Fruit fly (Drosophila melanogaster) whole organism, embryonic: ENCODE results near the gene CG14535.
A peak's percentile ranks its signal among the peaks of the same experiment; 100 is the strongest.

Experiments
- CG10431 ChIP-seq: fragments of 200-800 bp; sonication (Bioruptor generic); optimal IDR thresholded peaks from 3 replicates; lab custom pipeline; 2018; ENCODE audit warnings: missing biosample characterization, mild to moderate bottlenecking, missing genetic modification characterization
- CG10959 ChIP-seq: fragments of 200-800 bp; sonication (Bioruptor generic); IDR thresholded peaks from 2 replicates; pipeline ENCODE4 v1.3.6; 2022; ENCODE audit warnings: missing biosample characterization, missing genetic modification characterization
- CG13624 ChIP-seq: fragments of 200-800 bp; sonication (Bioruptor generic); optimal IDR thresholded peaks from 2 replicates; lab custom pipeline; 2016; ENCODE audit warnings: missing biosample characterization, missing genetic modification characterization
- CG14050 ChIP-seq: fragments of 200-800 bp; sonication (Bioruptor generic); IDR thresholded peaks from 3 replicates; pipeline ENCODE4 v1.3.6; 2022; ENCODE audit warnings: missing biosample characterization, missing genetic modification characterization
- CG14710 ChIP-seq: fragments of 200-800 bp; sonication (Bioruptor generic); optimal IDR thresholded peaks from 3 replicates; lab custom pipeline; 2019; ENCODE audit warnings: missing biosample characterization, mild to moderate bottlenecking, missing genetic modification characterization, moderate library complexity
- CG17186 ChIP-seq: fragments of 200-800 bp; sonication (Bioruptor generic); optimal IDR thresholded peaks from 3 replicates; lab custom pipeline; 2017; ENCODE audit warnings: missing biosample characterization, missing genetic modification reagents, missing genetic modification characterization
- CG2116 ChIP-seq: fragments of 200-800 bp; sonication (Bioruptor generic); optimal IDR thresholded peaks from 3 replicates; lab custom pipeline; 2018; ENCODE audit warnings: missing biosample characterization, mild to moderate bottlenecking, missing genetic modification characterization
- CG31441 ChIP-seq: fragments of 200-800 bp; sonication (Bioruptor generic); IDR thresholded peaks from 2 replicates; pipeline ENCODE4 v1.3.6; 2022; ENCODE audit warnings: missing biosample characterization, missing genetic modification characterization
- CG3281 ChIP-seq: fragments of 200-800 bp; sonication (Bioruptor generic); optimal IDR thresholded peaks from 3 replicates; lab custom pipeline; 2017; ENCODE audit warnings: missing biosample characterization, mild to moderate bottlenecking, missing genetic modification characterization
- CG34224 ChIP-seq: fragments of 200-800 bp; sonication (Bioruptor generic); IDR thresholded peaks from 3 replicates; pipeline ENCODE4 v1.3.6; 2022; ENCODE audit warnings: missing biosample characterization, missing genetic modification characterization; ENCODE audit not compliant: partially characterized antibody
- CG6765 ChIP-seq: fragments of 200-800 bp; sonication (Bioruptor generic); optimal IDR thresholded peaks from 3 replicates; lab custom pipeline; 2017; ENCODE audit warnings: missing biosample characterization, mild to moderate bottlenecking, missing genetic modification characterization
- CG6791 ChIP-seq: fragments of 200-800 bp; sonication (Bioruptor generic); IDR thresholded peaks from 3 replicates; pipeline ENCODE4 v1.3.6; 2022; ENCODE audit warnings: missing biosample characterization, missing genetic modification characterization; ENCODE audit not compliant: partially characterized antibody
- CG7963 ChIP-seq: fragments of 200-800 bp; sonication (Bioruptor generic); IDR thresholded peaks from 3 replicates; pipeline ENCODE4 v1.3.6; 2022; ENCODE audit warnings: missing biosample characterization, missing genetic modification characterization; ENCODE audit not compliant: partially characterized antibody
- CG8944 ChIP-seq: fragments of 200-800 bp; sonication (Bioruptor generic); optimal IDR thresholded peaks from 3 replicates; lab custom pipeline; 2016; ENCODE audit warnings: missing biosample characterization, missing genetic modification characterization
- CG9727 ChIP-seq: fragments of 200-800 bp; sonication (Bioruptor generic); optimal IDR thresholded peaks from 3 replicates; lab custom pipeline; 2017; ENCODE audit warnings: missing biosample characterization, mild to moderate bottlenecking, missing genetic modification characterization
- D19A ChIP-seq: fragments of 200-800 bp; optimal IDR thresholded peaks from 3 replicates; lab custom pipeline; 2019; ENCODE audit warnings: missing biosample characterization, mild to moderate bottlenecking, missing genetic modification characterization, moderate library complexity
- Dll ChIP-seq: fragments of 200-800 bp; sonication (Bioruptor generic); IDR thresholded peaks from 4 replicates; pipeline ENCODE4 v1.3.6; 2022; ENCODE audit warnings: missing biosample characterization, missing genetic modification characterization; ENCODE audit not compliant: partially characterized antibody
- Dref ChIP-seq: fragments of 200-800 bp; sonication (Bioruptor generic); IDR thresholded peaks from 2 replicates; pipeline ENCODE4 v1.3.6; 2022; ENCODE audit warnings: missing biosample characterization, missing genetic modification characterization
- Drgx ChIP-seq: fragments of 200-800 bp; sonication (Bioruptor generic); IDR thresholded peaks from 2 replicates; pipeline ENCODE4 v1.3.6; 2022; ENCODE audit warnings: missing biosample characterization, missing genetic modification characterization
- Fer1 ChIP-seq: fragments of 200-800 bp; sonication (Bioruptor generic); optimal IDR thresholded peaks from 2 replicates; lab custom pipeline; 2017; ENCODE audit warnings: missing biosample characterization, mild to moderate bottlenecking, missing genetic modification characterization
- Lim3 ChIP-seq: fragments of 200-800 bp; sonication (Bioruptor generic); IDR thresholded peaks from 2 replicates; pipeline ENCODE4 v1.3.6; 2022; ENCODE audit warnings: missing biosample characterization, missing genetic modification characterization
- MBD-R2 ChIP-seq: fragments of 200-800 bp; sonication (Bioruptor generic); IDR thresholded peaks from 2 replicates; pipeline ENCODE4 v1.3.6; 2022; ENCODE audit warnings: missing biosample characterization, missing genetic modification characterization
- Meics ChIP-seq: fragments of 200-800 bp; sonication (Bioruptor generic); optimal IDR thresholded peaks from 2 replicates; lab custom pipeline; 2017; ENCODE audit warnings: missing biosample characterization, mild to moderate bottlenecking, missing genetic modification characterization
- Mrtf ChIP-seq: fragments of 200-800 bp; sonication (Bioruptor generic); IDR thresholded peaks from 3 replicates; pipeline ENCODE4 v1.3.6; 2022; ENCODE audit warnings: missing biosample characterization, missing genetic modification characterization
- NFAT ChIP-seq: fragments of 200-800 bp; sonication (Bioruptor generic); IDR thresholded peaks from 2 replicates; pipeline ENCODE4 v1.3.6; 2022; ENCODE audit warnings: missing biosample characterization, missing genetic modification characterization
- Nf-YC ChIP-seq: fragments of 200-800 bp; optimal IDR thresholded peaks from 3 replicates; lab custom pipeline; 2019; ENCODE audit warnings: missing biosample characterization, mild to moderate bottlenecking, missing genetic modification characterization, moderate library complexity
- Scr ChIP-seq: fragments of 200-800 bp; sonication (Bioruptor generic); IDR thresholded peaks from 2 replicates; pipeline ENCODE4 v1.3.6; 2022; ENCODE audit warnings: missing biosample characterization, missing genetic modification characterization; ENCODE audit not compliant: partially characterized antibody
- abd-A ChIP-seq: fragments of 200-800 bp; sonication (Bioruptor generic); optimal IDR thresholded peaks from 3 replicates; lab custom pipeline; 2019; ENCODE audit warnings: missing biosample characterization, mild to moderate bottlenecking, missing genetic modification characterization, moderate library complexity
- btn ChIP-seq: fragments of 200-800 bp; sonication (Bioruptor generic); optimal IDR thresholded peaks from 2 replicates; lab custom pipeline; 2016; ENCODE audit warnings: missing biosample characterization, missing genetic modification characterization
- chm ChIP-seq: fragments of 200-800 bp; sonication (Bioruptor generic); IDR thresholded peaks from 2 replicates; pipeline ENCODE4 v1.3.6; 2022; ENCODE audit warnings: missing biosample characterization, missing genetic modification characterization
- croc ChIP-seq: fragments of 200-800 bp; sonication (Bioruptor generic); conservative IDR thresholded peaks from 3 replicates; pipeline ENCODE4 v1.3.6; 2022; ENCODE audit warnings: missing biosample characterization, missing genetic modification characterization
- dati ChIP-seq: fragments of 200-800 bp; sonication (Bioruptor generic); IDR thresholded peaks from 2 replicates; pipeline ENCODE4 v1.3.6; 2022; ENCODE audit warnings: missing biosample characterization, missing genetic modification characterization
- disco-r ChIP-seq: fragments of 200-800 bp; sonication (Bioruptor generic); optimal IDR thresholded peaks from 2 replicates; lab custom pipeline; 2016; ENCODE audit warnings: missing biosample characterization, missing genetic modification characterization
- eyg ChIP-seq: fragments of 200-800 bp; sonication (Bioruptor generic); optimal IDR thresholded peaks from 3 replicates; lab custom pipeline; 2016; ENCODE audit warnings: missing biosample characterization, missing genetic modification characterization
- fd102C ChIP-seq: fragments of 200-800 bp; sonication (Bioruptor generic); optimal IDR thresholded peaks from 2 replicates; lab custom pipeline; 2018; ENCODE audit warnings: missing biosample characterization, mild to moderate bottlenecking, missing genetic modification characterization, moderate library complexity
- gfzf ChIP-seq: fragments of 200-800 bp; sonication (Bioruptor generic); optimal IDR thresholded peaks from 2 replicates; lab custom pipeline; 2016; ENCODE audit warnings: missing biosample characterization, mild to moderate bottlenecking, missing genetic modification characterization, moderate library complexity
- hb ChIP-seq: fragments of 200-800 bp; sonication (Bioruptor generic); IDR thresholded peaks from 3 replicates; pipeline ENCODE4 v1.3.6; 2022; ENCODE audit warnings: missing biosample characterization, missing genetic modification characterization; ENCODE audit not compliant: partially characterized antibody
- her ChIP-seq: fragments of 200-800 bp; sonication (Bioruptor generic); optimal IDR thresholded peaks from 2 replicates; lab custom pipeline; 2016; ENCODE audit warnings: missing biosample characterization, missing genetic modification characterization
- mirr ChIP-seq: fragments of 200-800 bp; sonication (Bioruptor generic); optimal IDR thresholded peaks from 3 replicates; lab custom pipeline; 2018; ENCODE audit warnings: missing biosample characterization, mild to moderate bottlenecking, missing genetic modification characterization
- nom ChIP-seq: fragments of 200-800 bp; sonication (Bioruptor generic); optimal IDR thresholded peaks from 2 replicates; lab custom pipeline; 2017; ENCODE audit warnings: missing biosample characterization, missing genetic modification characterization, mild to moderate bottlenecking, moderate library complexity, missing genetic modification reagents
- ro ChIP-seq: fragments of 200-800 bp; sonication (Bioruptor generic); IDR thresholded peaks from 2 replicates; pipeline ENCODE4 v1.3.6; 2022; ENCODE audit warnings: missing biosample characterization, missing genetic modification characterization
- ssp ChIP-seq: fragments of 200-800 bp; sonication (Bioruptor generic); IDR thresholded peaks from 2 replicates; pipeline ENCODE4 v1.3.6; 2022; ENCODE audit warnings: missing biosample characterization, missing genetic modification characterization
- stc ChIP-seq: fragments of 200-800 bp; sonication (Bioruptor generic); IDR thresholded peaks from 2 replicates; pipeline ENCODE4 v1.3.6; 2022; ENCODE audit warnings: missing biosample characterization, missing genetic modification characterization
- tgo ChIP-seq: fragments of 200-800 bp; sonication (Bioruptor generic); IDR thresholded peaks from 3 replicates; pipeline ENCODE4 v1.3.6; 2022; ENCODE audit warnings: missing biosample characterization, missing genetic modification characterization
- tna ChIP-seq: fragments of 200-800 bp; sonication (Bioruptor generic); IDR thresholded peaks from 2 replicates; pipeline ENCODE4 v1.3.6; 2022; ENCODE audit warnings: missing biosample characterization, missing genetic modification characterization; ENCODE audit not compliant: partially characterized antibody
- toy ChIP-seq: fragments of 200-800 bp; sonication (Bioruptor generic); IDR thresholded peaks from 2 replicates; pipeline ENCODE4 v1.3.6; 2022; ENCODE audit warnings: missing biosample characterization, missing genetic modification characterization
- vnd ChIP-seq: fragments of 200-800 bp; sonication (Bioruptor generic); IDR thresholded peaks from 3 replicates; pipeline ENCODE4 v1.3.6; 2022; ENCODE audit warnings: missing biosample characterization, missing genetic modification characterization; ENCODE audit not compliant: partially characterized antibody
- yki ChIP-seq: fragments of >200 bp; optimal IDR thresholded peaks from 3 replicates; lab custom pipeline; 2018
- zen ChIP-seq: fragments of 200-800 bp; sonication (Bioruptor generic); optimal IDR thresholded peaks from 3 replicates; lab custom pipeline; 2018; ENCODE audit warnings: missing biosample characterization, mild to moderate bottlenecking, missing genetic modification characterization, moderate library complexity
- zen2 ChIP-seq: fragments of 200-800 bp; sonication (Bioruptor generic); IDR thresholded peaks from 3 replicates; pipeline ENCODE4 v1.3.6; 2022; ENCODE audit warnings: missing biosample characterization, missing genetic modification characterization; ENCODE audit not compliant: partially characterized antibody

Gene CG14535

dm6 chr2L:7810519-7810918 is 44.8 kb downstream of the CG14535 start, which contains the start of gene Cdc14 (continued):
- no peak for TF ChIP-seq her (GFP tag; lab: Kevin White, UChicago)
- TF ChIP-seq Fer1 (GFP tag; lab: Kevin White, UChicago) = peak; percentile 4
- TF ChIP-seq CG6791 (GFP tag; lab: Robert Waterston, UW) = peak; percentile 45; the same call in 2 of the 3 replicates
- peak; percentile 52 for TF ChIP-seq abd-A (tag; lab: Kevin White, UChicago)
- TF ChIP-seq hb (GFP tag; lab: Robert Waterston, UW) = peak; percentile 53; the same call in 1 of the 3 replicates
- peak; percentile 29; the same call in 1 of the 2 replicates for TF ChIP-seq CG31441 (GFP tag; lab: Robert Waterston, UW)
- peak; percentile 18 for TF ChIP-seq CG17186
- TF ChIP-seq Lim3 (GFP tag; lab: Robert Waterston, UW) = no peak
- TF ChIP-seq MBD-R2 = peak; percentile 7; the same call in 1 of the 2 replicates
- TF ChIP-seq CG6765 (GFP tag; lab: Kevin White, UChicago) = peak; percentile 25
- TF ChIP-seq zen2 = peak; percentile 53; the same call in 1 of the 3 replicates
- TF ChIP-seq Scr (GFP tag; lab: Robert Waterston, UW) = peak; percentile 45
- no peak for TF ChIP-seq CG9727 (GFP tag; lab: Kevin White, UChicago)
- TF ChIP-seq eyg (GFP tag; lab: Kevin White, UChicago) = no peak
- TF ChIP-seq fd102C (GFP tag; lab: Kevin White, UChicago) = no peak
- peak; percentile 72 for TF ChIP-seq Dref (GFP tag; lab: Robert Waterston, UW)
- peak; percentile 58 for TF ChIP-seq tna
- peak; percentile 32 for TF ChIP-seq Meics (GFP tag; lab: Kevin White, UChicago)
- no peak for TF ChIP-seq Nf-YC
- peak; percentile 59; the same call in 2 of the 3 replicates for TF ChIP-seq CG34224
- TF ChIP-seq CG3281 (GFP tag; lab: Kevin White, UChicago) = no peak
- peak; percentile 6 for TF ChIP-seq CG2116 (GFP tag; lab: Kevin White, UChicago)
- no peak for TF ChIP-seq croc (GFP tag; lab: Robert Waterston, UW)
- TF ChIP-seq mirr (GFP tag; lab: Kevin White, UChicago) = peak; percentile 16
- TF ChIP-seq ssp = no peak
- peak; percentile 46; the same call in 1 of the 2 replicates for TF ChIP-seq stc (GFP tag; lab: Robert Waterston, UW)
- TF ChIP-seq Mrtf (GFP tag; lab: Robert Waterston, UW) = no peak
- TF ChIP-seq nom (GFP tag; lab: Kevin White, UChicago) = peak; percentile 4
- TF ChIP-seq toy (GFP tag; lab: Robert Waterston, UW) = no peak
- no peak for TF ChIP-seq zen (tag; lab: Kevin White, UChicago)
- TF ChIP-seq NFAT = peak; percentile 24; the same call in 1 of the 2 replicates
- no peak for TF ChIP-seq CG8944 (GFP tag; lab: Kevin White, UChicago)
- no peak for TF ChIP-seq CG10431 (GFP tag; lab: Kevin White, UChicago)
- peak; percentile 14 for TF ChIP-seq D19A (tag; lab: Kevin White, UChicago)
- no peak for TF ChIP-seq yki (lab: Kevin White, UChicago)
- no peak for TF ChIP-seq dati
- TF ChIP-seq chm (GFP tag; lab: Robert Waterston, UW) = peak; percentile 43; the same call in 1 of the 2 replicates
- TF ChIP-seq CG13624 (GFP tag; lab: Kevin White, UChicago) = peak; percentile 3
- TF ChIP-seq CG14050 (GFP tag; lab: Robert Waterston, UW) = no peak
- TF ChIP-seq CG14710 = peak; percentile 52
- no peak for TF ChIP-seq gfzf (GFP tag; lab: Kevin White, UChicago)
- no peak for TF ChIP-seq disco-r (GFP tag; lab: Kevin White, UChicago)
- no peak for TF ChIP-seq tgo (GFP tag; lab: Robert Waterston, UW)
- TF ChIP-seq CG7963 (GFP tag; lab: Robert Waterston, UW) = peak; percentile 42; the same call in 2 of the 3 replicates
- TF ChIP-seq vnd (GFP tag; lab: Robert Waterston, UW) = 0 out of 3 replicates have a peak, but pooled peaks have one; percentile 34
- no peak for TF ChIP-seq Drgx (GFP tag; lab: Robert Waterston, UW)
- no peak for TF ChIP-seq CG10959 (GFP tag; lab: Robert Waterston, UW)
- no peak for TF ChIP-seq btn (GFP tag; lab: Kevin White, UChicago)
- peak; percentile 43; the same call in 1 of the 4 replicates for TF ChIP-seq Dll
- TF ChIP-seq ro (GFP tag; lab: Robert Waterston, UW) = no peak
